In genomic region chr3L:593102-593501, dm6 we compare ENCODE assay signal across 4 fruit fly cellular contexts.
TF ChIP-seq lines count a peak whose summit lies in the region.

Gene MED14, plus strand, starts transcription at chr3L:593246.

- TF ChIP-seq CTCF in S2 (optimal IDR thresholded peaks at IDR 0.05; lab: Kevin White, UChicago): peak; percentile 15 to 22
- TF ChIP-seq CTCF in whole organism, embryonic (GFP tag; optimal IDR thresholded peaks at IDR 0.05; lab: Kevin White, UChicago): peak; percentile 34

TF ChIP-seq in whole organism, adult, 20 proteins besides CTCF, POLR2A, EP300 and RAD21:
- TF ChIP-seq CG14711 (tag; optimal IDR thresholded peaks at IDR 0.05; lab: Kevin White, UChicago) (no peak), pad (GFP tag; optimal IDR thresholded peaks at IDR 0.05; lab: Kevin White, UChicago) (no peak), tj (GFP tag; optimal IDR thresholded peaks at IDR 0.05; lab: Kevin White, UChicago) (peak; percentile 50), bab1 (GFP tag; optimal IDR thresholded peaks at IDR 0.05; lab: Kevin White, UChicago) (peak; percentile 56), CG33017 (tag; optimal IDR thresholded peaks at IDR 0.05; lab: Kevin White, UChicago) (no peak)
TF ChIP-seq in whole organism, adult: peak in this region for 2.

TF ChIP-seq in whole organism, embryonic, 481 proteins besides CTCF, POLR2A, EP300 and RAD21 (continues in another document):
- no peak for TF ChIP-seq slou (GFP tag; optimal IDR thresholded peaks at IDR 0.05; lab: Kevin White, UChicago)
- peak; percentile 48 for TF ChIP-seq YL-1 (GFP tag; optimal IDR thresholded peaks at IDR 0.05; lab: Kevin White, UChicago)
- TF ChIP-seq peb (GFP tag; IDR thresholded peaks at IDR 0.05; lab: Robert Waterston, UW): no peak
- peak; percentile 58 for TF ChIP-seq Sin3A (optimal IDR thresholded peaks at IDR 0.05; lab: Kevin White, UChicago)
- peak; percentile 66 for TF ChIP-seq bbx (GFP tag; IDR thresholded peaks at IDR 0.05; lab: Robert Waterston, UW; ENCODE audit: partially characterized antibody)
- peak; percentile 76 for TF ChIP-seq CG42726 (GFP tag; IDR thresholded peaks at IDR 0.05; lab: Robert Waterston, UW; ENCODE audit: partially characterized antibody)
- peak; percentile 64 for TF ChIP-seq CG2116 (GFP tag; optimal IDR thresholded peaks at IDR 0.05; lab: Kevin White, UChicago)
- TF ChIP-seq Hmr (GFP tag; optimal IDR thresholded peaks at IDR 0.05; lab: Kevin White, UChicago): no peak
- TF ChIP-seq CG15073 (GFP tag; optimal IDR thresholded peaks at IDR 0.05; lab: Kevin White, UChicago): no peak
- peak; percentile 53; the same call in 1 of the 2 replicates for TF ChIP-seq Scr (GFP tag; IDR thresholded peaks at IDR 0.05; lab: Robert Waterston, UW; ENCODE audit: partially characterized antibody)
- no peak for TF ChIP-seq hkb (optimal IDR thresholded peaks at IDR 0.05; lab: Kevin White, UChicago)
- TF ChIP-seq hkb (GFP tag; IDR thresholded peaks at IDR 0.05; lab: Robert Waterston, UW): peak; percentile 44
- no peak for TF ChIP-seq yki (optimal IDR thresholded peaks at IDR 0.05; lab: Kevin White, UChicago)
- TF ChIP-seq grn (GFP tag; optimal IDR thresholded peaks at IDR 0.05; lab: Kevin White, UChicago): no peak
- no peak for TF ChIP-seq pita (GFP tag; optimal IDR thresholded peaks at IDR 0.05; lab: Kevin White, UChicago)
- peak; percentile 58; the same call in 1 of the 2 replicates for TF ChIP-seq tna (GFP tag; IDR thresholded peaks at IDR 0.05; lab: Robert Waterston, UW; ENCODE audit: partially characterized antibody)
- no peak for TF ChIP-seq CG12104 (GFP tag; optimal IDR thresholded peaks at IDR 0.05; lab: Kevin White, UChicago)
- no peak for TF ChIP-seq CG10321 (GFP tag; IDR thresholded peaks at IDR 0.05; lab: Robert Waterston, UW)
- peak; percentile 46 for TF ChIP-seq phol (tag; optimal IDR thresholded peaks at IDR 0.05; lab: Kevin White, UChicago)
- peak; percentile 89 for TF ChIP-seq CG4617 (GFP tag; optimal IDR thresholded peaks at IDR 0.05; lab: Kevin White, UChicago; ENCODE audit: borderline replicate concordance)
- TF ChIP-seq sqz (GFP tag; optimal IDR thresholded peaks at IDR 0.05; lab: Kevin White, UChicago): no peak
- peak; percentile 71 for TF ChIP-seq Med (GFP tag; lab: Kevin White, UChicago)
- peak; percentile 70 for TF ChIP-seq unc-4 (GFP tag; IDR thresholded peaks at IDR 0.05; lab: Robert Waterston, UW; ENCODE audit: partially characterized antibody)
- TF ChIP-seq Dref (GFP tag; IDR thresholded peaks at IDR 0.05; lab: Robert Waterston, UW): peak; percentile 86
- no peak for TF ChIP-seq gcm2 (GFP tag; optimal IDR thresholded peaks at IDR 0.05; lab: Kevin White, UChicago)
- TF ChIP-seq E2f2 (GFP tag; IDR thresholded peaks at IDR 0.05; lab: Robert Waterston, UW): peak; percentile 75
- TF ChIP-seq HLH4C (GFP tag; IDR thresholded peaks at IDR 0.05; lab: Robert Waterston, UW; ENCODE audit: partially characterized antibody): peak; percentile 71
- TF ChIP-seq CG1832 (GFP tag; optimal IDR thresholded peaks at IDR 0.05; lab: Kevin White, UChicago): no peak
- 0 out of 2 replicates have a peak, but pooled peaks have one; percentile 11 for TF ChIP-seq Rfx (GFP tag; IDR thresholded peaks at IDR 0.05; lab: Robert Waterston, UW)
- no peak for TF ChIP-seq CG6854 (GFP tag; optimal IDR thresholded peaks at IDR 0.05; lab: Kevin White, UChicago)
- TF ChIP-seq CG11723 (GFP tag; optimal IDR thresholded peaks at IDR 0.05; lab: Kevin White, UChicago): no peak
- peak; percentile 74 for TF ChIP-seq gfzf (GFP tag; optimal IDR thresholded peaks at IDR 0.05; lab: Kevin White, UChicago)
- TF ChIP-seq Dll (GFP tag; IDR thresholded peaks at IDR 0.05; lab: Robert Waterston, UW; ENCODE audit: partially characterized antibody): peak; percentile 67; the same call in 3 of the 4 replicates
- peak; percentile 51 for TF ChIP-seq hbn (GFP tag; IDR thresholded peaks at IDR 0.05; lab: Robert Waterston, UW; ENCODE audit: partially characterized antibody)
- no peak for TF ChIP-seq Blimp-1 (GFP tag; optimal IDR thresholded peaks at IDR 0.05; lab: Kevin White, UChicago)
- peak; percentile 80 for TF ChIP-seq CG9797 (GFP tag; optimal IDR thresholded peaks at IDR 0.05; lab: Kevin White, UChicago)
- TF ChIP-seq MESR4 (GFP tag; optimal IDR thresholded peaks at IDR 0.05; lab: Kevin White, UChicago): peak; percentile 89
- no peak for TF ChIP-seq CG33557 (GFP tag; optimal IDR thresholded peaks at IDR 0.05; lab: Kevin White, UChicago)
- peak; percentile 60 for TF ChIP-seq CG15514 (GFP tag; optimal IDR thresholded peaks at IDR 0.05; lab: Kevin White, UChicago)
- no peak for TF ChIP-seq Max (GFP tag; optimal IDR thresholded peaks at IDR 0.05; lab: Kevin White, UChicago)
- TF ChIP-seq CG4328 (GFP tag; optimal IDR thresholded peaks at IDR 0.05; lab: Kevin White, UChicago): no peak

TF ChIP-seq in whole organism, prepupa, 60 proteins besides CTCF, POLR2A, EP300 and RAD21:
- no peak for TF ChIP-seq Smox (GFP tag; optimal IDR thresholded peaks at IDR 0.05; lab: Kevin White, UChicago)
- TF ChIP-seq CG16779 (tag; optimal IDR thresholded peaks at IDR 0.05; lab: Kevin White, UChicago): no peak
- peak; percentile 46 for TF ChIP-seq CG6854 (GFP tag; optimal IDR thresholded peaks at IDR 0.05; lab: Kevin White, UChicago)
- TF ChIP-seq CG11902 (GFP tag; optimal IDR thresholded peaks at IDR 0.05; lab: Kevin White, UChicago): no peak
- TF ChIP-seq pdm3 (GFP tag; optimal IDR thresholded peaks at IDR 0.05; lab: Kevin White, UChicago): no peak
TF ChIP-seq in whole organism, prepupa: peak in this region for 1.
